Worm (Caenorhabditis elegans) whole organism, L3 larva: ENCODE results near the gene col-19.

Source experiments
- ceh-16 ChIP-seq: sonication (generic microtip); optimal IDR thresholded peaks from 2 replicates; lab custom pipeline; 2017; ENCODE audit warnings: missing biosample characterization, missing genetic modification characterization
- ceh-9 ChIP-seq: sonication (generic microtip); optimal IDR thresholded peaks from 2 replicates; lab custom pipeline; 2018; ENCODE audit warnings: missing biosample characterization, missing genetic modification characterization
- daf-12 ChIP-seq: fragments of 150-350 bp; optimal IDR thresholded peaks from 2 replicates; lab custom pipeline; 2014; ENCODE audit warnings: missing biosample characterization, missing genetic modification reagents, missing genetic modification characterization
- egl-27 ChIP-seq: sonication (generic microtip); optimal IDR thresholded peaks from 4 replicates; lab custom pipeline; 2017; ENCODE audit warnings: missing biosample characterization, missing genetic modification reagents, missing genetic modification characterization
- egl-5 ChIP-seq: fragments of 150-350 bp; optimal IDR thresholded peaks from 2 replicates; lab custom pipeline; 2017; ENCODE audit warnings: missing biosample characterization, missing genetic modification reagents, missing genetic modification characterization, inconsistent platforms
- elt-2 ChIP-seq: sonication (generic microtip); optimal IDR thresholded peaks from 2 replicates; lab custom pipeline; 2016; ENCODE audit warnings: missing genetic modification reagents, mild to moderate bottlenecking, missing genetic modification characterization, missing compliant biosample characterization
- elt-3 ChIP-seq, 3 experiments: fragments of 150-350 bp in 1 of 3; sonication (generic microtip) in 2 of 3; optimal IDR thresholded peaks; 2 replicates in 2 of 3; 4 replicates in 1 of 3; lab custom pipeline; 2014 to 2017; ENCODE audit warnings: missing biosample characterization in 3 of 3, missing genetic modification characterization in 3 of 3
- eor-1 ChIP-seq, 2 experiments: fragments of 150-350 bp; optimal IDR thresholded peaks; 2 replicates each; lab custom pipeline; 2014 to 2018; ENCODE audit warnings: missing biosample characterization in 2 of 2, missing genetic modification characterization in 2 of 2
- fkh-10 ChIP-seq: sonication (generic microtip); optimal IDR thresholded peaks from 2 replicates; lab custom pipeline; 2017; ENCODE audit warnings: missing biosample characterization, missing genetic modification reagents, missing genetic modification characterization
- fkh-2 ChIP-seq: fragments of 150-350 bp; optimal IDR thresholded peaks from 2 replicates; lab custom pipeline; 2014; ENCODE audit warnings: missing biosample characterization, missing genetic modification reagents, missing genetic modification characterization
- hmg-11 ChIP-seq: sonication (generic microtip); optimal IDR thresholded peaks from 2 replicates; lab custom pipeline; 2016; ENCODE audit warnings: missing genetic modification characterization, missing compliant biosample characterization
- jun-1 ChIP-seq: fragments of 150-350 bp; optimal IDR thresholded peaks from 2 replicates; lab custom pipeline; 2014; ENCODE audit warnings: missing biosample characterization, missing genetic modification reagents, missing genetic modification characterization
- lin-15B ChIP-seq: fragments of 150-350 bp; optimal IDR thresholded peaks from 2 replicates; lab custom pipeline; 2014; ENCODE audit warnings: missing biosample characterization, missing genetic modification characterization
- lin-39 ChIP-seq: fragments of 150-350 bp; optimal IDR thresholded peaks from 2 replicates; lab custom pipeline; 2018; ENCODE audit warnings: missing biosample characterization, missing genetic modification reagents, missing genetic modification characterization
- lsy-12 ChIP-seq: sonication (generic microtip); optimal IDR thresholded peaks from 2 replicates; lab custom pipeline; 2016; ENCODE audit warnings: mild to moderate bottlenecking, missing genetic modification characterization, missing compliant biosample characterization
- mdl-1 ChIP-seq: fragments of 150-350 bp; optimal IDR thresholded peaks from 2 replicates; lab custom pipeline; 2014; ENCODE audit warnings: missing biosample characterization, missing genetic modification characterization
- nfya-1 ChIP-seq: sonication (generic microtip); optimal IDR thresholded peaks from 2 replicates; lab custom pipeline; 2017; ENCODE audit warnings: missing genetic modification characterization, mild to moderate bottlenecking, missing compliant biosample characterization, antibody characterized with exemption, moderate library complexity; ENCODE audit not compliant: insufficient read depth
- nhr-11 ChIP-seq: fragments of 150-350 bp; optimal IDR thresholded peaks from 2 replicates; lab custom pipeline; 2014; ENCODE audit warnings: missing biosample characterization, missing genetic modification characterization
- nhr-237 ChIP-seq: fragments of 150-350 bp; optimal IDR thresholded peaks from 2 replicates; lab custom pipeline; 2014; ENCODE audit warnings: missing biosample characterization, missing genetic modification characterization
- nhr-25 ChIP-seq: sonication (generic microtip); optimal IDR thresholded peaks from 2 replicates; lab custom pipeline; 2017; ENCODE audit warnings: missing biosample characterization, missing genetic modification characterization
- nhr-28 ChIP-seq: fragments of 150-350 bp; optimal IDR thresholded peaks from 2 replicates; lab custom pipeline; 2014; ENCODE audit warnings: missing biosample characterization, missing genetic modification characterization
- nhr-43 ChIP-seq: sonication (generic microtip); optimal IDR thresholded peaks from 2 replicates; lab custom pipeline; 2016; ENCODE audit warnings: mild to moderate bottlenecking, missing genetic modification characterization, missing compliant biosample characterization; ENCODE audit not compliant: poor library complexity, severe bottlenecking
- pha-4 ChIP-seq: fragments of 150-350 bp; optimal IDR thresholded peaks from 2 replicates; lab custom pipeline; 2014; ENCODE audit warnings: missing biosample characterization, missing genetic modification reagents, missing genetic modification characterization
- pqm-1 ChIP-seq: fragments of 150-350 bp; optimal IDR thresholded peaks from 2 replicates; lab custom pipeline; 2017; ENCODE audit warnings: missing biosample characterization, missing genetic modification characterization, inconsistent platforms
- skn-1 ChIP-seq: fragments of 150-350 bp; optimal IDR thresholded peaks from 2 replicates; lab custom pipeline; 2014; ENCODE audit warnings: missing biosample characterization, missing genetic modification characterization
- snpc-4 ChIP-seq: fragments of 150-350 bp; optimal IDR thresholded peaks from 2 replicates; lab custom pipeline; 2014; ENCODE audit warnings: missing biosample characterization, missing genetic modification characterization
- unc-62 ChIP-seq: fragments of 150-350 bp; sonication (generic microtip); optimal IDR thresholded peaks from 4 replicates; lab custom pipeline; 2014; ENCODE audit warnings: missing biosample characterization, missing genetic modification reagents, missing genetic modification characterization
- zag-1 ChIP-seq: fragments of 150-350 bp; optimal IDR thresholded peaks from 2 replicates; lab custom pipeline; 2014; ENCODE audit warnings: missing biosample characterization, missing genetic modification characterization
- ztf-11 ChIP-seq: fragments of 150-350 bp; optimal IDR thresholded peaks from 2 replicates; lab custom pipeline; 2014; ENCODE audit warnings: missing biosample characterization, missing genetic modification characterization

The col-19 gene

DNA sequence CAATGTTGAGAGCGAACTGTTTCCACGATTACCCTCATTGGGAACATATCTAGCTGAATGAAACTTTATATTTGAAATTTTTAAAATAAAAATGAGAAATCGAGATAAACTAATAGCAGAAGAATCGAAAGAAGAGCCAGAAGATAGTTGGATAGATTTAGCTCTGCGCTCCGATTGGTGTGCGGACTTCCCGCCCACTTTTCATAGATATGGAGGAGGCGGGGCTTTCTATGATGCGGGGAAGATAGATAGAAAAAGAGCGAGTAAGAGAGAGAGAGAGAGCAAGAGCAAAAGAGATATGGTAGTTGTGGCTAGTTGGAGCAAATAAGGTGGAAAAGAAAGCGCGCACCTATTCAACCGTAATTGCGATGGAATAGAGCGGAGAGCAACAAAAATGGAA lies 12.2 kb downstream of the col-19 start, which contains the start of gene dve-1:
Gene dve-1 (minus strand): TSS at position 66 of the 400 bp plus-strand sequence.
- TF ChIP-seq fkh-2 (tag; lab: Kevin White, UChicago) (no peak), nfya-1 (tag; lab: Kevin White, UChicago) (peak; percentile 93), pqm-1 (tag; lab: Kevin White, UChicago) (no peak), ceh-9 (tag; lab: Kevin White, UChicago) (no peak), mdl-1 (tag; lab: Kevin White, UChicago) (no peak)

DNA sequence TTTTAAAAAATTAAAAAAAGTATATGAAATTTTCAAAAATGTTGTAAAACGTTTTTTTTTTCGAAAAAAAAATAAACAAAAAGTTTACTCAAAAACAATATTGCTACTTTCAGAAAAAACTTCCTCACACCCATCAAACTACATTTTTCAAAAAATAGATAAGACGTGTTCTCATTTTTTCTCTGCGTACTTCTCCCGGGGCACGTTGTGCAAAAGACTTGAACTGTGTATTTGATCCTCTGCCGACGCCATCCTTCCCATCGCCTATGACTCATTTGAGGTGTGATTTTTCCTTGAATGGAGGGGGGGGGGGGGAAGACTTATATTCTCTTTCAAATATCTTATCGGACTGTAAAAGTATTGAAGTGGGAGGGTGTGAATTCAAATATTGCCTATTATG lies 16.9 kb downstream of the col-19 start:
- TF ChIP-seq lsy-12 (tag; lab: Kevin White, UChicago) (no peak), jun-1 (tag; lab: Kevin White, UChicago) (peak; percentile 22), nhr-25 (tag; lab: Kevin White, UChicago) (no peak), ztf-11 (no peak), elt-2 (tag; lab: Kevin White, UChicago) (peak; percentile 55), pqm-1 (tag; lab: Kevin White, UChicago) (peak; percentile 71), nhr-28 (tag; lab: Kevin White, UChicago) (no peak), snpc-4 (no peak), hmg-11 (no peak), lin-39 (tag; lab: Kevin White, UChicago) (no peak), ceh-16 (tag; lab: Kevin White, UChicago) (no peak), fkh-2 (tag; lab: Kevin White, UChicago) (no peak), unc-62 (GFP tag; lab: Kevin White, UChicago) (no peak), elt-3 (tag; optimal IDR thresholded peaks at IDR 0.05; lab: Kevin White, UChicago) (no peak), pha-4 (tag; lab: Kevin White, UChicago) (peak; percentile 7)
- TF ChIP-seq, all 47 proteins: peak for 4

DNA sequence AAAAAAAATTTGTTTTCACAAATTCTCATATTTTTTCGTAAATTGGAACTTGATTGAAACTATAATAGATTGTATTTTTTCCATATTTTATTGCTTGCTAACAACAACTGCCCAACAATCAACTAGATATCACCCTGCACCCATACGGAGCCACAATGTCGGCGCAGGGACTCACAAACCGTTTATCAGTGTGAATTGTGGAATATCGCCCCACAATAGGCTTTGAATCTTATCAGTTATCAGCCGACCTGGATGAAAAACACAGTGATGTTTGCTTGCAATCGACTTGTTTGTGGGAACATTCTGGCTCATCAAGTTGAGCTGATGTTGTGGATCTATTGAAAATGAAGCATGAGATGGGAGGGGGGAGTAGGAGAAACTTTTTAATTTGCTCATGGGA lies 17.5 kb downstream of the col-19 start:
- TF ChIP-seq egl-5 (tag; lab: Kevin White, UChicago) (no peak), nhr-11 (tag; lab: Kevin White, UChicago) (no peak), daf-12 (tag; lab: Kevin White, UChicago) (no peak), pqm-1 (tag; lab: Kevin White, UChicago) (peak; percentile 46), elt-2 (tag; lab: Kevin White, UChicago) (peak; percentile 73)

DNA sequence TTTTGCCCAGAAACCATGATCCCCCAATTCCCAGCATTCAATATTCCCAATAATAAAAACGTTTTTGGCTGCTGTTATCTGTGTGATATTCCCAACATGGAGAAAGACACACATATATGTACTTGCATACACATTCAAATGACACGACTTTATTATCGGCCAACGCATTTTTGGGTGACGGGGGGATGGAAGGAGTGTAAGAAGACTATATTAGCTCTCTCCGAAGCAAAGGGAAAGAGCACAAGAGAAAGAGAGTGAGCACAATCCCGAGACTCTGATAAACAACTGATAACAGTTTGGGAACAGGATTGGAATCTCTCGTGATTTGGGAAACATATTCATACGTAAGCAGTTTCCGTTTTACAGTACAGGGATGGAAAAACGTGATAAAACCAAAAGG lies 18.9 kb downstream of the col-19 start:
- TF ChIP-seq jun-1 (tag; lab: Kevin White, UChicago) (peak; percentile 68), nhr-28 (tag; lab: Kevin White, UChicago) (no peak), pha-4 (tag; lab: Kevin White, UChicago) (peak; percentile 13), skn-1 (peak; percentile 0), lsy-12 (tag; lab: Kevin White, UChicago) (no peak), nfya-1 (tag; lab: Kevin White, UChicago) (peak; percentile 1), pqm-1 (tag; lab: Kevin White, UChicago) (peak; percentile 93), elt-2 (tag; lab: Kevin White, UChicago) (peak; percentile 97)

DNA sequence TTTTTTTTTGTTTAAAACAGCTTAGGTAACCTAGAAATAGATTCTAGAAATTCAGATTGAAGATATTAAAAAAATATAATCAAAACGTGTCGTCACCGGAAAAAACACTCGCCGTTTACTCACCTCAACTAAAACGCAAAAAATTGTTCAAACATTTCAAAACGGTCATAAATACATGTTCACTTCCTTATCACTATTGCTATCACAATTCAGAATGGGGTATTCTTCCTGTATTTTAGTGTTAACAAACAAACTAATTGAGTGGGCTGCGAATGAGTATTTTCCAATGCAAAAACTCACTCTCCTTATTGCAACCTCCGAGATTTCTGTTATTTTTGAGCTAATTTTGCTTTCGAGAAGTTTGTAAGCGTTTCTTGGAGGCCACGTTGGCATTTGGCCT lies 28.3 kb downstream of the col-19 start, which contains the start of gene F52D1.2:
Gene F52D1.2 (minus strand): TSS at position 393 of the 400 bp plus-strand sequence.
- TF ChIP-seq egl-5 (tag; lab: Kevin White, UChicago): no peak
- TF ChIP-seq elt-2 (tag; lab: Kevin White, UChicago): peak; percentile 57
- TF ChIP-seq egl-27: no peak
- TF ChIP-seq pha-4 (tag; lab: Kevin White, UChicago): no peak
- TF ChIP-seq nhr-43 (tag; lab: Kevin White, UChicago): no peak
- no peak for TF ChIP-seq snpc-4
- TF ChIP-seq eor-1 (tag; optimal IDR thresholded peaks at IDR 0.05; lab: Kevin White, UChicago): no peak
- no peak for TF ChIP-seq fkh-10 (GFP tag; lab: Kevin White, UChicago)
- TF ChIP-seq ceh-9 (tag; lab: Kevin White, UChicago): no peak
- TF ChIP-seq nhr-237: no peak
- TF ChIP-seq nhr-28 (tag; lab: Kevin White, UChicago): no peak
- no peak for TF ChIP-seq zag-1 (tag; lab: Kevin White, UChicago)
- TF ChIP-seq pqm-1 (tag; lab: Kevin White, UChicago): peak; percentile 41
- no peak for TF ChIP-seq lin-15B (tag; lab: Kevin White, UChicago)
